Fruit fly (Drosophila melanogaster) whole organism, embryonic: Measurements from ENCODE around the gene Cad74A.

Experiments used
- Bteb2 ChIP-seq: fragments of 200-800 bp; sonication (Bioruptor generic); optimal IDR thresholded peaks from 2 replicates; lab custom pipeline; 2016; ENCODE audit warnings: missing biosample characterization, missing genetic modification characterization
- CG10209 ChIP-seq: fragments of 200-800 bp; sonication (Bioruptor generic); optimal IDR thresholded peaks from 3 replicates; lab custom pipeline; 2017; ENCODE audit warnings: missing biosample characterization, mild to moderate bottlenecking, missing genetic modification characterization, missing genetic modification reagents
- CG12104 ChIP-seq: fragments of 200-800 bp; sonication (Bioruptor generic); optimal IDR thresholded peaks from 3 replicates; lab custom pipeline; 2016; ENCODE audit warnings: missing biosample characterization, missing genetic modification characterization
- CG13424 ChIP-seq: fragments of 200-800 bp; sonication (Bioruptor generic); optimal IDR thresholded peaks from 2 replicates; lab custom pipeline; 2019; ENCODE audit warnings: missing biosample characterization, mild to moderate bottlenecking, missing genetic modification characterization, moderate library complexity
- CG14860 ChIP-seq: fragments of 200-800 bp; sonication (Bioruptor generic); IDR thresholded peaks from 3 replicates; pipeline ENCODE4 v1.3.6; 2022; ENCODE audit warnings: missing biosample characterization, missing genetic modification characterization; ENCODE audit not compliant: partially characterized antibody
- CG15514 ChIP-seq: fragments of 200-800 bp; sonication (Bioruptor generic); optimal IDR thresholded peaks from 3 replicates; lab custom pipeline; 2017; ENCODE audit warnings: missing biosample characterization, missing genetic modification characterization, mild to moderate bottlenecking, moderate library complexity, missing genetic modification reagents
- CG15696 ChIP-seq: fragments of 200-800 bp; sonication (Bioruptor generic); optimal IDR thresholded peaks from 2 replicates; lab custom pipeline; 2019; ENCODE audit warnings: missing biosample characterization, mild to moderate bottlenecking, missing genetic modification characterization, moderate library complexity
- CG1647 ChIP-seq: fragments of 200-800 bp; sonication (Bioruptor generic); optimal IDR thresholded peaks from 3 replicates; lab custom pipeline; 2016; ENCODE audit warnings: missing biosample characterization, missing genetic modification characterization
- CG17912 ChIP-seq: fragments of 200-800 bp; sonication (Bioruptor generic); optimal IDR thresholded peaks from 2 replicates; lab custom pipeline; 2018; ENCODE audit warnings: missing biosample characterization, mild to moderate bottlenecking, missing genetic modification characterization
- CG18619 ChIP-seq: fragments of 200-800 bp; sonication (Bioruptor generic); optimal IDR thresholded peaks from 3 replicates; lab custom pipeline; 2017; ENCODE audit warnings: missing biosample characterization, mild to moderate bottlenecking, missing genetic modification characterization
- CG6272 ChIP-seq: fragments of 200-800 bp; sonication (Bioruptor generic); IDR thresholded peaks from 2 replicates; pipeline ENCODE4 v1.3.6; 2022; ENCODE audit warnings: missing biosample characterization, missing genetic modification characterization
- CG6765 ChIP-seq: fragments of 200-800 bp; sonication (Bioruptor generic); optimal IDR thresholded peaks from 3 replicates; lab custom pipeline; 2017; ENCODE audit warnings: missing biosample characterization, mild to moderate bottlenecking, missing genetic modification characterization
- CG7271 ChIP-seq: fragments of 200-800 bp; sonication (Bioruptor generic); optimal IDR thresholded peaks from 2 replicates; lab custom pipeline; 2018; ENCODE audit warnings: missing biosample characterization, mild to moderate bottlenecking, missing genetic modification characterization, moderate library complexity
- CG7372 ChIP-seq: fragments of 200-800 bp; sonication (Bioruptor generic); IDR thresholded peaks from 2 replicates; pipeline ENCODE4 v1.3.6; 2022; ENCODE audit warnings: missing biosample characterization, missing genetic modification characterization
- CG7556 ChIP-seq: fragments of 200-800 bp; sonication (Bioruptor generic); optimal IDR thresholded peaks from 2 replicates; lab custom pipeline; 2017; ENCODE audit warnings: missing biosample characterization, mild to moderate bottlenecking, missing genetic modification characterization
- CG8388 ChIP-seq: fragments of 200-800 bp; sonication (Bioruptor generic); optimal IDR thresholded peaks from 2 replicates; lab custom pipeline; 2019; ENCODE audit warnings: missing biosample characterization, mild to moderate bottlenecking, missing genetic modification characterization, moderate library complexity
- CG9727 ChIP-seq: fragments of 200-800 bp; sonication (Bioruptor generic); optimal IDR thresholded peaks from 3 replicates; lab custom pipeline; 2017; ENCODE audit warnings: missing biosample characterization, mild to moderate bottlenecking, missing genetic modification characterization
- CG9797 ChIP-seq: fragments of 200-800 bp; sonication (Bioruptor generic); optimal IDR thresholded peaks from 3 replicates; lab custom pipeline; 2018; ENCODE audit warnings: missing biosample characterization, mild to moderate bottlenecking, missing genetic modification characterization
- CG9876 ChIP-seq: fragments of 200-800 bp; sonication (Bioruptor generic); optimal IDR thresholded peaks from 2 replicates; lab custom pipeline; 2016; ENCODE audit warnings: missing biosample characterization, missing genetic modification characterization
- Camta ChIP-seq: fragments of 200-800 bp; sonication (Bioruptor generic); optimal IDR thresholded peaks from 2 replicates; lab custom pipeline; 2016; ENCODE audit warnings: missing biosample characterization, missing genetic modification characterization
- CkIIα-i1 ChIP-seq: fragments of 200-800 bp; sonication (Bioruptor generic); IDR thresholded peaks from 2 replicates; pipeline ENCODE4 v1.3.6; 2022; ENCODE audit warnings: missing biosample characterization, missing genetic modification characterization
- Dbx ChIP-seq: fragments of 200-800 bp; sonication (Bioruptor generic); IDR thresholded peaks from 3 replicates; pipeline ENCODE4 v1.3.6; 2022; ENCODE audit warnings: missing biosample characterization, missing genetic modification characterization
- HmgZ ChIP-seq: fragments of 200-800 bp; sonication (Bioruptor generic); optimal IDR thresholded peaks from 2 replicates; lab custom pipeline; 2018; ENCODE audit warnings: missing biosample characterization, mild to moderate bottlenecking, missing genetic modification characterization
- Jarid2 ChIP-seq: fragments of 200-800 bp; sonication (Bioruptor generic); optimal IDR thresholded peaks from 3 replicates; lab custom pipeline; 2017; ENCODE audit warnings: mild to moderate bottlenecking, missing biosample characterization, missing genetic modification reagents, missing genetic modification characterization
- Lhr ChIP-seq: fragments of 200-800 bp; sonication (Bioruptor generic); optimal IDR thresholded peaks from 3 replicates; lab custom pipeline; 2017; ENCODE audit warnings: mild to moderate bottlenecking, missing biosample characterization, missing genetic modification reagents, missing genetic modification characterization
- Mes4 ChIP-seq: fragments of 200-800 bp; sonication (Bioruptor generic); optimal IDR thresholded peaks from 2 replicates; lab custom pipeline; 2016; ENCODE audit warnings: missing biosample characterization, missing genetic modification characterization
- Oli ChIP-seq: fragments of 200-800 bp; sonication (Bioruptor generic); optimal IDR thresholded peaks from 2 replicates; lab custom pipeline; 2018; ENCODE audit warnings: missing biosample characterization, mild to moderate bottlenecking, missing genetic modification characterization, moderate library complexity
- Pdp1 ChIP-seq, 2 experiments: fragments of 200-800 bp; sonication (Bioruptor generic); optimal IDR thresholded peaks; 3 replicates each; lab custom pipeline; 2016; ENCODE audit warnings: missing biosample characterization in 2 of 2, missing genetic modification characterization in 2 of 2, mild to moderate bottlenecking in 1 of 2, moderate library complexity in 1 of 2
- Ssrp ChIP-seq: fragments of 200-800 bp; sonication (Bioruptor generic); optimal IDR thresholded peaks from 2 replicates; lab custom pipeline; 2018; ENCODE audit warnings: missing biosample characterization, mild to moderate bottlenecking, missing genetic modification characterization, moderate library complexity
- Stat92E ChIP-seq, 3 experiments: fragments of >200 bp in 2 of 3; fragments of 200-800 bp in 1 of 3; sonication (Bioruptor generic) in 1 of 3; optimal IDR thresholded peaks; 2 replicates each; lab custom pipeline; 2017 to 2019; ENCODE audit warnings: missing biosample characterization in 3 of 3, missing genetic modification characterization in 3 of 3, mild to moderate bottlenecking in 1 of 3, moderate library complexity in 1 of 3
- TFAM ChIP-seq: fragments of 200-800 bp; sonication (Bioruptor generic); optimal IDR thresholded peaks from 2 replicates; lab custom pipeline; 2017; ENCODE audit warnings: missing biosample characterization, missing genetic modification characterization, inconsistent platforms
- ab ChIP-seq: fragments of 200-800 bp; sonication (Bioruptor generic); optimal IDR thresholded peaks from 2 replicates; lab custom pipeline; 2016; ENCODE audit warnings: missing biosample characterization, missing genetic modification characterization
- ac ChIP-seq: fragments of 200-800 bp; sonication (Bioruptor generic); optimal IDR thresholded peaks from 3 replicates; lab custom pipeline; 2017; ENCODE audit warnings: missing biosample characterization, mild to moderate bottlenecking, missing genetic modification characterization
- ato ChIP-seq: fragments of 200-800 bp; sonication (Bioruptor generic); IDR thresholded peaks from 2 replicates; pipeline ENCODE4 v1.3.6; 2022; ENCODE audit warnings: missing biosample characterization, missing genetic modification characterization; ENCODE audit not compliant: partially characterized antibody
- cas ChIP-seq: fragments of 200-800 bp; sonication (Bioruptor generic); IDR thresholded peaks from 2 replicates; pipeline ENCODE4 v1.3.6; 2022; ENCODE audit warnings: missing biosample characterization, missing genetic modification characterization
- cato ChIP-seq: fragments of 200-800 bp; sonication (Bioruptor generic); optimal IDR thresholded peaks from 2 replicates; lab custom pipeline; 2016; ENCODE audit warnings: missing biosample characterization, missing genetic modification characterization, borderline replicate concordance
- eve ChIP-seq, 2 experiments: fragments of >200 bp; optimal IDR thresholded peaks; 2 replicates each; lab custom pipeline; 2017; ENCODE audit warnings: missing biosample characterization in 2 of 2, missing genetic modification characterization in 2 of 2
- grn ChIP-seq: fragments of 200-800 bp; sonication (Bioruptor generic); optimal IDR thresholded peaks from 3 replicates; lab custom pipeline; 2017; ENCODE audit warnings: missing biosample characterization, missing genetic modification characterization
- lilli ChIP-seq: fragments of 200-800 bp; sonication (Bioruptor generic); optimal IDR thresholded peaks from 3 replicates; lab custom pipeline; 2016; ENCODE audit warnings: missing biosample characterization, missing genetic modification characterization
- nom ChIP-seq: fragments of 200-800 bp; sonication (Bioruptor generic); optimal IDR thresholded peaks from 2 replicates; lab custom pipeline; 2017; ENCODE audit warnings: missing biosample characterization, missing genetic modification characterization, mild to moderate bottlenecking, moderate library complexity, missing genetic modification reagents
- onecut ChIP-seq: fragments of 200-800 bp; sonication (Bioruptor generic); IDR thresholded peaks from 2 replicates; pipeline ENCODE4 v1.3.6; 2022; ENCODE audit warnings: missing biosample characterization, missing genetic modification characterization
- prd ChIP-seq, 3 experiments: fragments of >200 bp in 2 of 3; fragments of 200-800 bp in 1 of 3; sonication (Bioruptor generic) in 1 of 3; optimal IDR thresholded peaks in 2 of 3; IDR thresholded peaks in 1 of 3; 2 replicates in 2 of 3; 3 replicates in 1 of 3; pipeline versions ENCODE4 v1.3.6 to Lab custom; 2017 to 2022; ENCODE audit warnings: missing biosample characterization in 1 of 3, missing genetic modification characterization in 1 of 3
- sd ChIP-seq: fragments of 200-800 bp; sonication (Bioruptor generic); optimal IDR thresholded peaks from 3 replicates; lab custom pipeline; 2018; ENCODE audit warnings: missing biosample characterization, mild to moderate bottlenecking, missing genetic modification characterization, moderate library complexity
- sens ChIP-seq: fragments of 200-800 bp; sonication (Bioruptor generic); peaks from one replicate; lab custom pipeline; 2016; ENCODE audit warnings: missing biosample characterization, missing genetic modification characterization
- stc ChIP-seq: fragments of 200-800 bp; sonication (Bioruptor generic); IDR thresholded peaks from 2 replicates; pipeline ENCODE4 v1.3.6; 2022; ENCODE audit warnings: missing biosample characterization, missing genetic modification characterization
- tin ChIP-seq: fragments of 200-800 bp; sonication (Bioruptor generic); optimal IDR thresholded peaks from 3 replicates; lab custom pipeline; 2016; ENCODE audit warnings: missing biosample characterization, missing genetic modification characterization
- tna ChIP-seq: fragments of 200-800 bp; sonication (Bioruptor generic); IDR thresholded peaks from 2 replicates; pipeline ENCODE4 v1.3.6; 2022; ENCODE audit warnings: missing biosample characterization, missing genetic modification characterization; ENCODE audit not compliant: partially characterized antibody
- tup ChIP-seq: fragments of 200-800 bp; sonication (Bioruptor generic); optimal IDR thresholded peaks from 2 replicates; lab custom pipeline; 2016; ENCODE audit warnings: missing biosample characterization, mild to moderate bottlenecking, missing genetic modification characterization, moderate library complexity
- zen ChIP-seq: fragments of 200-800 bp; sonication (Bioruptor generic); optimal IDR thresholded peaks from 3 replicates; lab custom pipeline; 2018; ENCODE audit warnings: missing biosample characterization, mild to moderate bottlenecking, missing genetic modification characterization, moderate library complexity

The Cad74A gene

DNA sequence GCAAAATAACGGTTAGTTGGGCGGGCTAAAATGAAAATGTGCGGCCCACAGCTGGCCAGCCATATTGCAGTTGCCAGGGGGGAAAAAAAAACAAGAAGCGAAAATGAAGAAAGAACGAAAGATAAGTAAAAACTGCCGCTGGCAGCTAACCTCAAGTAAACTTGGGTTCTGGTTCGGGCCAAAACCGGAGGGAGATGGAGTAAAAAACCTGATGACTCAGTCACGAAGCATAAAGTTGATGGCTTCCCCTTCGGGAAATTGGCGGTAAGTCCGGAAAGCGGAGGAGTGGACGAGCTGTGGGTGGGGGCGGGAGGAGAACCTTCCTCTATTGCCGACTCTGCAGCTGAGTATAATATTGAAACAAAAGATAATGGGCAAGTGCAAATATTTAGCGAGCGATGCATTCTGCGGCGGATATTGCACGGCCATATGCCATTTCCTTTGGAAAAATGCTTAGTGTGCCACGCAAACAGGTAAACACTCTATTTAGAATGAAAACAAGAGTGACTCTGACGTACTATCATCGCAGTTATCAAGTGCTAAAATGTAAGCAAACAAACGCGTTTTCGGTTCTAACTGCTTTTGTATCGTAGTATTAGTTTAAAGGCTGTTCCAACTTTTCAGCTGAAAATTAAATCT lies 39.9 kb upstream of the Cad74A start (continued):
- TF ChIP-seq CG12104 (GFP tag; lab: Kevin White, UChicago) (no peak), Oli (tag; lab: Kevin White, UChicago) (no peak), Ssrp (tag; lab: Kevin White, UChicago) (no peak), Camta (GFP tag; lab: Kevin White, UChicago) (no peak), CG7271 (tag; lab: Kevin White, UChicago) (peak; percentile 56), tna (GFP tag; lab: Robert Waterston, UW) (no peak), CG10209 (peak; percentile 18), CG1647 (GFP tag; lab: Kevin White, UChicago) (no peak), grn (GFP tag; lab: Kevin White, UChicago) (no peak), CG14860 (GFP tag; lab: Robert Waterston, UW) (no peak), CG17912 (GFP tag; lab: Kevin White, UChicago) (no peak), CG9797 (GFP tag; lab: Kevin White, UChicago) (no peak), CG15696 (tag; lab: Kevin White, UChicago) (peak; percentile 40), CkIIα-i1 (GFP tag; lab: Robert Waterston, UW) (no peak), Dbx (GFP tag; lab: Robert Waterston, UW) (peak; percentile 15; the same call in 1 of the 3 replicates), Pdp1 (GFP tag; optimal IDR thresholded peaks at IDR 0.05; lab: Kevin White, UChicago) (peak in 1 of 2 experiments; percentile 6), sens (GFP tag; lab: Kevin White, UChicago) (peak; percentile 30), Jarid2 (GFP tag; lab: Kevin White, UChicago) (no peak), onecut (0 out of 2 replicates have a peak, but pooled peaks have one; percentile 22), CG18619 (no peak), Stat92E (GFP tag; optimal IDR thresholded peaks at IDR 0.05; lab: Kevin White, UChicago) (no peak), Lhr (no peak), ab (no peak), eve (GFP tag; optimal IDR thresholded peaks at IDR 0.05; lab: Kevin White, UChicago) (no peak), CG9727 (GFP tag; lab: Kevin White, UChicago) (peak; percentile 13), ac (GFP tag; lab: Kevin White, UChicago) (peak; percentile 58), tup (GFP tag; lab: Kevin White, UChicago) (no peak), CG7556 (GFP tag; lab: Kevin White, UChicago) (no peak), CG15514 (GFP tag; lab: Kevin White, UChicago) (no peak), cas (GFP tag; lab: Robert Waterston, UW) (no peak), CG7372 (no peak), CG13424 (tag; lab: Kevin White, UChicago) (no peak), TFAM (GFP tag; lab: Kevin White, UChicago) (no peak), CG8388 (GFP tag; lab: Kevin White, UChicago) (no peak), sd (tag; lab: Kevin White, UChicago) (no peak), ato (no peak), Bteb2 (GFP tag; lab: Kevin White, UChicago) (no peak), lilli (GFP tag; lab: Kevin White, UChicago) (no peak), prd (optimal IDR thresholded peaks at IDR 0.05; lab: Kevin White, UChicago) (no peak), prd (GFP tag; IDR thresholded peaks at IDR 0.05; lab: Robert Waterston, UW) (no peak), HmgZ (tag; lab: Kevin White, UChicago) (no peak), Mes4 (no peak), nom (no peak), CG6765 (GFP tag; lab: Kevin White, UChicago) (no peak), zen (tag; lab: Kevin White, UChicago) (peak; percentile 46), cato (no peak), tin (no peak), CG9876 (no peak), CG6272 (GFP tag; lab: Robert Waterston, UW) (no peak), stc (GFP tag; lab: Robert Waterston, UW) (no peak)
